Worm (Caenorhabditis elegans) whole organism, late embryonic: Measurements from ENCODE around the gene Y43F8C.15.

ENCODE experiments used
- C08G9.2 ChIP-seq: sonication (generic microtip); optimal IDR thresholded peaks from 2 replicates; lab custom pipeline; 2016; ENCODE audit warnings: mild to moderate bottlenecking, missing genetic modification characterization, moderate library complexity, missing compliant biosample characterization
- C38D4.7 ChIP-seq: fragments of 200-800 bp; sonication (Bioruptor generic); optimal IDR thresholded peaks from 2 replicates; lab custom pipeline; 2018; ENCODE audit warnings: mild to moderate bottlenecking, missing genetic modification characterization, moderate library complexity, missing compliant biosample characterization
- K02D7.2 ChIP-seq: sonication (generic microtip); optimal IDR thresholded peaks from 2 replicates; lab custom pipeline; 2017; ENCODE audit warnings: mild to moderate bottlenecking, missing genetic modification characterization, missing compliant biosample characterization
- T23F11.4 ChIP-seq: fragments of 200-800 bp; sonication (Bioruptor generic); optimal IDR thresholded peaks from 2 replicates; lab custom pipeline; 2018; ENCODE audit warnings: mild to moderate bottlenecking, missing genetic modification characterization, missing compliant biosample characterization
- ceh-18 ChIP-seq: sonication (generic microtip); optimal IDR thresholded peaks from 2 replicates; lab custom pipeline; 2016; ENCODE audit warnings: missing genetic modification characterization, missing compliant biosample characterization
- ceh-19 ChIP-seq: fragments of 200-800 bp; sonication (Bioruptor generic); optimal IDR thresholded peaks from 2 replicates; lab custom pipeline; 2018; ENCODE audit warnings: mild to moderate bottlenecking, missing genetic modification characterization, missing compliant biosample characterization
- ceh-22 ChIP-seq: sonication (generic microtip); optimal IDR thresholded peaks from 2 replicates; lab custom pipeline; 2017; ENCODE audit warnings: missing biosample characterization, missing genetic modification characterization
- ceh-30 ChIP-seq: fragments of 150-350 bp; optimal IDR thresholded peaks from 2 replicates; lab custom pipeline; 2014; ENCODE audit warnings: missing biosample characterization, missing genetic modification characterization
- ceh-34 ChIP-seq: sonication (generic microtip); optimal IDR thresholded peaks from 2 replicates; lab custom pipeline; 2016; ENCODE audit warnings: mild to moderate bottlenecking, missing genetic modification characterization, missing compliant biosample characterization
- ceh-48 ChIP-seq: sonication (generic microtip); optimal IDR thresholded peaks from 2 replicates; lab custom pipeline; 2016; ENCODE audit warnings: missing genetic modification characterization, inconsistent platforms, missing compliant biosample characterization
- ceh-6 ChIP-seq: fragments of 200-800 bp; sonication (Bioruptor generic); optimal IDR thresholded peaks from 2 replicates; lab custom pipeline; 2018; ENCODE audit warnings: mild to moderate bottlenecking, missing genetic modification characterization, missing compliant biosample characterization
- ceh-9 ChIP-seq: sonication (generic microtip); optimal IDR thresholded peaks from 2 replicates; lab custom pipeline; 2016; ENCODE audit warnings: mild to moderate bottlenecking, missing genetic modification characterization, inconsistent platforms, missing compliant biosample characterization
- che-1 ChIP-seq: sonication (generic microtip); optimal IDR thresholded peaks from 2 replicates; lab custom pipeline; 2016; ENCODE audit warnings: mild to moderate bottlenecking, missing genetic modification characterization, missing compliant biosample characterization
- dmd-4 ChIP-seq: sonication (generic microtip); optimal IDR thresholded peaks from 2 replicates; lab custom pipeline; 2016; ENCODE audit warnings: borderline replicate concordance, missing genetic modification characterization, missing compliant biosample characterization
- dve-1 ChIP-seq: sonication (generic microtip); optimal IDR thresholded peaks from 2 replicates; lab custom pipeline; 2017; ENCODE audit warnings: antibody characterized with exemption, mild to moderate bottlenecking, missing genetic modification characterization, missing compliant biosample characterization
- elt-4 ChIP-seq: sonication (generic microtip); optimal IDR thresholded peaks from 2 replicates; lab custom pipeline; 2016; ENCODE audit warnings: missing genetic modification characterization, missing compliant biosample characterization
- ets-4 ChIP-seq: sonication (generic microtip); optimal IDR thresholded peaks from 2 replicates; lab custom pipeline; 2016; ENCODE audit warnings: missing genetic modification characterization, missing compliant biosample characterization
- fkh-10 ChIP-seq: fragments of 150-350 bp; optimal IDR thresholded peaks from 2 replicates; lab custom pipeline; 2014; ENCODE audit warnings: missing biosample characterization, missing genetic modification reagents, missing genetic modification characterization
- fkh-6 ChIP-seq: sonication (generic microtip); optimal IDR thresholded peaks from 2 replicates; lab custom pipeline; 2016; ENCODE audit warnings: missing genetic modification characterization, missing compliant biosample characterization
- gmeb-2 ChIP-seq: sonication (generic microtip); optimal IDR thresholded peaks from 2 replicates; lab custom pipeline; 2016; ENCODE audit warnings: missing genetic modification characterization, inconsistent platforms, missing compliant biosample characterization
- hlh-13 ChIP-seq: fragments of 200-800 bp; sonication (Bioruptor generic); optimal IDR thresholded peaks from 2 replicates; lab custom pipeline; 2018; ENCODE audit warnings: mild to moderate bottlenecking, missing genetic modification characterization, missing compliant biosample characterization
- hlh-15 ChIP-seq: sonication (generic microtip); optimal IDR thresholded peaks from 2 replicates; lab custom pipeline; 2016; ENCODE audit warnings: missing genetic modification characterization, missing compliant biosample characterization
- hlh-30 ChIP-seq: sonication (generic microtip); optimal IDR thresholded peaks from 2 replicates; lab custom pipeline; 2017; ENCODE audit warnings: antibody characterized with exemption, missing genetic modification characterization, missing compliant biosample characterization; ENCODE audit not compliant: insufficient read depth
- hlh-8 ChIP-seq: sonication (generic microtip); optimal IDR thresholded peaks from 2 replicates; lab custom pipeline; 2016; ENCODE audit warnings: missing genotype, missing genetic modification characterization, missing compliant biosample characterization
- lin-11 ChIP-seq: fragments of 200-800 bp; sonication (Bioruptor generic); optimal IDR thresholded peaks from 2 replicates; lab custom pipeline; 2018; ENCODE audit warnings: mild to moderate bottlenecking, missing genetic modification characterization, missing compliant biosample characterization
- mec-3 ChIP-seq: sonication (generic microtip); optimal IDR thresholded peaks from 2 replicates; lab custom pipeline; 2016; ENCODE audit warnings: borderline replicate concordance, missing genetic modification characterization, missing compliant biosample characterization
- nfya-1 ChIP-seq: sonication (generic microtip); optimal IDR thresholded peaks from 2 replicates; lab custom pipeline; 2017; ENCODE audit warnings: missing genetic modification characterization, mild to moderate bottlenecking, missing compliant biosample characterization, antibody characterized with exemption, moderate library complexity
- pag-3 ChIP-seq: sonication (generic microtip); optimal IDR thresholded peaks from 2 replicates; lab custom pipeline; 2016; ENCODE audit warnings: missing compliant biosample characterization, missing genetic modification characterization, borderline replicate concordance
- pat-9 ChIP-seq: fragments of 200-800 bp; sonication (Bioruptor generic); optimal IDR thresholded peaks from 2 replicates; lab custom pipeline; 2018; ENCODE audit warnings: mild to moderate bottlenecking, missing genetic modification characterization, moderate library complexity, missing compliant biosample characterization
- pax-1 ChIP-seq: fragments of 150-350 bp; optimal IDR thresholded peaks from 2 replicates; lab custom pipeline; 2014; ENCODE audit warnings: missing biosample characterization, missing genetic modification characterization
- pqm-1 ChIP-seq: sonication (generic microtip); optimal IDR thresholded peaks from 2 replicates; lab custom pipeline; 2016; ENCODE audit warnings: missing genetic modification characterization, missing compliant biosample characterization
- pros-1 ChIP-seq: fragments of 150-350 bp; optimal IDR thresholded peaks from 2 replicates; lab custom pipeline; 2014; ENCODE audit warnings: missing biosample characterization, missing genetic modification reagents, missing genetic modification characterization
- ref-2 ChIP-seq: sonication (generic microtip); optimal IDR thresholded peaks from 2 replicates; lab custom pipeline; 2016; ENCODE audit warnings: missing genetic modification characterization, missing compliant biosample characterization
- rnt-1 ChIP-seq: sonication (generic microtip); optimal IDR thresholded peaks from 2 replicates; lab custom pipeline; 2016; ENCODE audit warnings: missing genetic modification characterization, missing compliant biosample characterization
- sox-4 ChIP-seq: sonication (generic microtip); optimal IDR thresholded peaks from 2 replicates; lab custom pipeline; 2017; ENCODE audit warnings: mild to moderate bottlenecking, missing genetic modification characterization, inconsistent platforms, missing compliant biosample characterization
- tbx-7 ChIP-seq: sonication (generic microtip); optimal IDR thresholded peaks from 2 replicates; lab custom pipeline; 2016; ENCODE audit warnings: missing genotype, missing genetic modification characterization, missing compliant biosample characterization
- ttx-3 ChIP-seq: sonication (generic microtip); optimal IDR thresholded peaks from 2 replicates; lab custom pipeline; 2016; ENCODE audit warnings: missing genetic modification reagents, missing genetic modification characterization, missing compliant biosample characterization
- unc-42 ChIP-seq: sonication (generic microtip); optimal IDR thresholded peaks from 2 replicates; lab custom pipeline; 2016; ENCODE audit warnings: missing genotype, missing genetic modification characterization, missing compliant biosample characterization
- unc-55 ChIP-seq: sonication (generic microtip); optimal IDR thresholded peaks from 2 replicates; lab custom pipeline; 2017; ENCODE audit warnings: missing biosample characterization, missing genetic modification reagents, missing genetic modification characterization
- unc-86 ChIP-seq: sonication (generic microtip); optimal IDR thresholded peaks from 2 replicates; lab custom pipeline; 2016; ENCODE audit warnings: missing genetic modification characterization, missing compliant biosample characterization
- zip-5 ChIP-seq: sonication (generic microtip); optimal IDR thresholded peaks from 2 replicates; lab custom pipeline; 2016; ENCODE audit warnings: missing genetic modification characterization, missing compliant biosample characterization
- ztf-16 ChIP-seq: sonication (generic microtip); optimal IDR thresholded peaks from 2 replicates; lab custom pipeline; 2017; ENCODE audit warnings: missing genetic modification characterization, missing compliant biosample characterization

The Y43F8C.15 gene

ce11 chrV:19752879-19753278 lies 42.5 kb upstream of the Y43F8C.15 start:
- TF ChIP-seq pag-3 (tag; lab: Kevin White, UChicago) (peak; percentile 38), fkh-6 (no peak)

ce11 chrV:19751124-19751523 lies 40.7 kb upstream of the Y43F8C.15 start, which contains the start of gene clec-49:
Gene clec-49 (minus strand): TSS chrV:19751226.
- no peak for TF ChIP-seq ttx-3 (tag; lab: Kevin White, UChicago)
- TF ChIP-seq unc-55 (GFP tag; lab: Kevin White, UChicago): no peak
- no peak for TF ChIP-seq nfya-1 (tag; lab: Kevin White, UChicago)
- TF ChIP-seq unc-42 (tag; lab: Kevin White, UChicago): no peak
- TF ChIP-seq dmd-4 (tag; lab: Kevin White, UChicago): no peak
- no peak for TF ChIP-seq pqm-1 (tag; lab: Kevin White, UChicago)
- TF ChIP-seq ceh-9: no peak
- TF ChIP-seq pag-3 (tag; lab: Kevin White, UChicago): no peak
- TF ChIP-seq pros-1: no peak
- TF ChIP-seq ceh-18: no peak
- no peak for TF ChIP-seq ceh-19 (GFP tag; lab: Kevin White, UChicago)

- TF ChIP-seq hlh-8 (no peak), elt-4 (no peak), pat-9 (tag; lab: Kevin White, UChicago) (no peak), dve-1 (tag; lab: Kevin White, UChicago) (peak; percentile 99)
Measured at ce11 chrV:19747144-19747543, 36.7 kb upstream of the Y43F8C.15 start.

- TF ChIP-seq hlh-13: no peak
- no peak for TF ChIP-seq T23F11.4
- TF ChIP-seq ztf-16 (tag; lab: Kevin White, UChicago): no peak
- TF ChIP-seq lin-11 (tag; lab: Kevin White, UChicago): no peak
- TF ChIP-seq gmeb-2 (tag; lab: Kevin White, UChicago): no peak
- TF ChIP-seq rnt-1 (tag; lab: Kevin White, UChicago): no peak
- no peak for TF ChIP-seq ceh-19 (GFP tag; lab: Kevin White, UChicago)
- TF ChIP-seq ceh-30: no peak
- no peak for TF ChIP-seq hlh-30 (tag; lab: Kevin White, UChicago)
- no peak for TF ChIP-seq mec-3 (tag; lab: Kevin White, UChicago)
- no peak for TF ChIP-seq pros-1
- TF ChIP-seq hlh-15 (tag; lab: Kevin White, UChicago): no peak
- TF ChIP-seq ceh-22 (tag; lab: Kevin White, UChicago): no peak
- no peak for TF ChIP-seq ceh-6 (GFP tag; lab: Kevin White, UChicago)
- no peak for TF ChIP-seq sox-4 (tag; lab: Kevin White, UChicago)
- no peak for TF ChIP-seq dmd-4 (tag; lab: Kevin White, UChicago)
- TF ChIP-seq C08G9.2: no peak
- no peak for TF ChIP-seq ceh-34 (tag; lab: Kevin White, UChicago)
- TF ChIP-seq fkh-10 (GFP tag; lab: Kevin White, UChicago): no peak
Measured at ce11 chrV:19745852-19746251, 35.4 kb upstream of the Y43F8C.15 start, which contains the start of gene W04E12.5. Gene W04E12.5 (plus strand): TSS chrV:19746152.

- TF ChIP-seq ceh-48 (tag; lab: Kevin White, UChicago): no peak
- no peak for TF ChIP-seq K02D7.2
- no peak for TF ChIP-seq unc-86 (tag; lab: Kevin White, UChicago)
- no peak for TF ChIP-seq ref-2
- TF ChIP-seq ztf-16 (tag; lab: Kevin White, UChicago): no peak
- no peak for TF ChIP-seq zip-5
- no peak for TF ChIP-seq ets-4 (tag; lab: Kevin White, UChicago)
- no peak for TF ChIP-seq pax-1 (tag; lab: Kevin White, UChicago)
- TF ChIP-seq hlh-8: no peak
- no peak for TF ChIP-seq che-1 (tag; lab: Kevin White, UChicago)
- no peak for TF ChIP-seq pag-3 (tag; lab: Kevin White, UChicago)
- TF ChIP-seq C38D4.7 (GFP tag; lab: Kevin White, UChicago): no peak
- TF ChIP-seq tbx-7: no peak
Measured at ce11 chrV:19744210-19744609, 33.8 kb upstream of the Y43F8C.15 start.
